Worm (Caenorhabditis elegans): ENCODE results near the gene clec-180.
A peak's percentile ranks its signal among the peaks of the same experiment; 100 is the strongest.

Gene clec-180

ce11 chrIV:7612523-7612922 is 43.8 kb downstream of the clec-180 start:
- TF ChIP-seq ceh-9 (tag; optimal IDR thresholded peaks at IDR 0.05): no peak
- TF ChIP-seq fkh-10 (GFP tag; optimal IDR thresholded peaks at IDR 0.05): no peak
- TF ChIP-seq ceh-6 (GFP tag; optimal IDR thresholded peaks at IDR 0.05): no peak
- peak; percentile 86 for TF ChIP-seq unc-42 (tag; optimal IDR thresholded peaks at IDR 0.05)
- no peak for TF ChIP-seq zip-5 (tag; optimal IDR thresholded peaks at IDR 0.05)
- TF ChIP-seq odd-2 (tag; optimal IDR thresholded peaks at IDR 0.05): no peak
- TF ChIP-seq ceh-45 (GFP tag; IDR thresholded peaks at IDR 0.05): 0 out of 2 replicates have a peak, but pooled peaks have one; percentile 32
- no peak for TF ChIP-seq ttx-3 (tag; optimal IDR thresholded peaks at IDR 0.05)
- TF ChIP-seq hlh-15 (tag; optimal IDR thresholded peaks at IDR 0.05): no peak
- TF ChIP-seq C08G9.2 (tag; optimal IDR thresholded peaks at IDR 0.05): no peak
- TF ChIP-seq ceh-2 (tag; optimal IDR thresholded peaks at IDR 0.05): no peak
- no peak for TF ChIP-seq Y22D7AL.16 (tag; optimal IDR thresholded peaks at IDR 0.05)
- no peak for TF ChIP-seq unc-55 (GFP tag; optimal IDR thresholded peaks at IDR 0.05)
- no peak for TF ChIP-seq pax-1 (tag; optimal IDR thresholded peaks at IDR 0.05)
- no peak for TF ChIP-seq K09A11.1 (tag; optimal IDR thresholded peaks at IDR 0.05; ENCODE audit: insufficient read depth)
- TF ChIP-seq K02D7.2 (tag; optimal IDR thresholded peaks at IDR 0.05): no peak
- no peak for TF ChIP-seq nfya-1 (tag; optimal IDR thresholded peaks at IDR 0.05)

ce11 chrIV:7619261-7619660 is 50.6 kb downstream of the clec-180 start:
- TF ChIP-seq fkh-10 (GFP tag; optimal IDR thresholded peaks at IDR 0.05): no peak
- no peak for TF ChIP-seq ttx-3 (tag; optimal IDR thresholded peaks at IDR 0.05)
- TF ChIP-seq gmeb-2 (tag; optimal IDR thresholded peaks at IDR 0.05): no peak
- no peak for TF ChIP-seq hlh-6 (tag; optimal IDR thresholded peaks at IDR 0.05)
- no peak for TF ChIP-seq sox-4 (tag; optimal IDR thresholded peaks at IDR 0.05)
- peak; percentile 51 for TF ChIP-seq ceh-31 (tag; optimal IDR thresholded peaks at IDR 0.05)
- TF ChIP-seq madf-2 (tag; optimal IDR thresholded peaks at IDR 0.05): no peak
- peak; percentile 28 for TF ChIP-seq ceh-34 (tag; optimal IDR thresholded peaks at IDR 0.05)
- no peak for TF ChIP-seq zip-5 (tag; optimal IDR thresholded peaks at IDR 0.05)
- no peak for TF ChIP-seq eyg-1 (tag; optimal IDR thresholded peaks at IDR 0.05)
- no peak for TF ChIP-seq F13H6.1 (tag; optimal IDR thresholded peaks at IDR 0.05)
- peak; percentile 79 for TF ChIP-seq unc-42 (tag; optimal IDR thresholded peaks at IDR 0.05)
- TF ChIP-seq che-1 (tag; optimal IDR thresholded peaks at IDR 0.05): no peak
- peak; percentile 14 for TF ChIP-seq pag-3 (tag; optimal IDR thresholded peaks at IDR 0.05; ENCODE audit: borderline replicate concordance)
- TF ChIP-seq ets-4 (tag; optimal IDR thresholded peaks at IDR 0.05): no peak
- no peak for TF ChIP-seq elt-2 (tag; optimal IDR thresholded peaks at IDR 0.05)
- TF ChIP-seq fkh-6 (tag; optimal IDR thresholded peaks at IDR 0.05): no peak
- TF ChIP-seq C38D4.7 (GFP tag; optimal IDR thresholded peaks at IDR 0.05): no peak
- TF ChIP-seq nfya-1 (tag; optimal IDR thresholded peaks at IDR 0.05): peak; percentile 11
- no peak for TF ChIP-seq syd-9 (tag; optimal IDR thresholded peaks at IDR 0.05)
- TF ChIP-seq ama-1 (optimal IDR thresholded peaks at IDR 0.05): no peak
- no peak for TF ChIP-seq ceh-30 (tag; optimal IDR thresholded peaks at IDR 0.05)
- no peak for TF ChIP-seq K09A11.1 (tag; optimal IDR thresholded peaks at IDR 0.05; ENCODE audit: insufficient read depth)
- no peak for TF ChIP-seq Y22D7AL.16 (tag; optimal IDR thresholded peaks at IDR 0.05)
- TF ChIP-seq C08G9.2 (tag; optimal IDR thresholded peaks at IDR 0.05): peak; percentile 8
- no peak for TF ChIP-seq ref-2 (tag; optimal IDR thresholded peaks at IDR 0.05)

ce11 chrIV:7620450-7620849 is 51.8 kb downstream of the clec-180 start:
- TF ChIP-seq nfya-1 (tag; optimal IDR thresholded peaks at IDR 0.05) (no peak), fkh-6 (tag; optimal IDR thresholded peaks at IDR 0.05) (no peak), unc-42 (tag; optimal IDR thresholded peaks at IDR 0.05) (peak; percentile 32), ceh-31 (tag; optimal IDR thresholded peaks at IDR 0.05) (peak; percentile 46), ceh-14 (tag; optimal IDR thresholded peaks at IDR 0.05) (peak; percentile 5), madf-2 (tag; optimal IDR thresholded peaks at IDR 0.05) (no peak)

- TF ChIP-seq sdc-2 (tag; optimal IDR thresholded peaks at IDR 0.05): no peak
- no peak for TF ChIP-seq syd-9 (tag; optimal IDR thresholded peaks at IDR 0.05)
- TF ChIP-seq ztf-16 (tag; optimal IDR thresholded peaks at IDR 0.05): no peak
- no peak for TF ChIP-seq sox-2 (GFP tag; IDR thresholded peaks at IDR 0.05)
- TF ChIP-seq pros-1 (tag; optimal IDR thresholded peaks at IDR 0.05): no peak
- no peak for TF ChIP-seq fkh-10 (GFP tag; optimal IDR thresholded peaks at IDR 0.05)
- no peak for TF ChIP-seq gmeb-2 (tag; optimal IDR thresholded peaks at IDR 0.05)
- TF ChIP-seq hlh-15 (tag; optimal IDR thresholded peaks at IDR 0.05): no peak
- no peak for TF ChIP-seq ceh-30 (tag; optimal IDR thresholded peaks at IDR 0.05)
- TF ChIP-seq ceh-6 (GFP tag; optimal IDR thresholded peaks at IDR 0.05): no peak
- no peak for TF ChIP-seq pha-2 (tag; optimal IDR thresholded peaks at IDR 0.05)
- TF ChIP-seq nhr-232 (tag; optimal IDR thresholded peaks at IDR 0.05): no peak
- TF ChIP-seq rnt-1 (tag; optimal IDR thresholded peaks at IDR 0.05): no peak
- TF ChIP-seq hlh-30 (tag; optimal IDR thresholded peaks at IDR 0.05; ENCODE audit: insufficient read depth): no peak
- no peak for TF ChIP-seq ref-2 (tag; optimal IDR thresholded peaks at IDR 0.05)
- no peak for TF ChIP-seq ttx-3 (tag; optimal IDR thresholded peaks at IDR 0.05)
- no peak for TF ChIP-seq ceh-24 (tag; optimal IDR thresholded peaks at IDR 0.05)
- TF ChIP-seq nhr-11 (tag; optimal IDR thresholded peaks at IDR 0.05): no peak
- no peak for TF ChIP-seq pqm-1 (tag; optimal IDR thresholded peaks at IDR 0.05)
- no peak for TF ChIP-seq hlh-6 (tag; optimal IDR thresholded peaks at IDR 0.05)
Measured at ce11 chrIV:7623078-7623477, 54.4 kb downstream of the clec-180 start.

All from whole organism, late embryonic.